Fruit fly (Drosophila melanogaster) whole organism, larva: ENCODE results near the gene MED30.

ENCODE experiments used
- noc ChIP-seq: fragments of 200-800 bp; sonication (Bioruptor generic); optimal IDR thresholded peaks from 3 replicates; lab custom pipeline; 2019; ENCODE audit warnings: missing biosample characterization, mild to moderate bottlenecking, missing genetic modification characterization, moderate library complexity

The MED30 gene

DNA sequence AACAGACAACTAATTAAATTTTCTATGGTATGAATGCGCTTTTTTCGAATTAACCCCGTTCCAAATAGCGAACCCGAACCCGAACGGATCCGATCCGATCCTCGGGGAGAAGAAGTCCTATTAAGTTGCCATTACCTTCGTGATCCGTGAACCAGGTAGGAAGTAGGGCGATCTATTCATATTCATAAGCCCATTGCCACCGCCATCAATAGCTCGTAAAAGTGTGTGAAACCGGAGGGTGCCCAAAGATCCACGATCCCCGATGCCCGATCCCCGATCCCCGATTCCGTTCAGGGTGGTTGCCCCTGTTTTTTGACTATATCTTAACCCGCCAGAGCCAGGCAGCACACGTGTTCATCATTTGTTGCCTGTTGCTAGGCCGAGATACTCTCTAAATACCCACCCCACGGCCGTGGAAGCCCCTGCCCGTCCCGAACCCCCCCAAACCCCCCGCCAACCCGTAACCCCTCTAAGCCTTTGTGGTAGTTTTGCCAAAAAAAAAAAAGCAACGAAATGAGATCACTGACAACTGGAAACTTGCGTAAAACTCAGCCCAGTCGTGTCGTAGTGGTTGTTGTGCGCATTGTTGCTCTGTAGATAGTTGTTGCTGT is 8.4 kb downstream of the MED30 start:
- TF ChIP-seq noc (tag; lab: Kevin White, UChicago) = no peak

DNA sequence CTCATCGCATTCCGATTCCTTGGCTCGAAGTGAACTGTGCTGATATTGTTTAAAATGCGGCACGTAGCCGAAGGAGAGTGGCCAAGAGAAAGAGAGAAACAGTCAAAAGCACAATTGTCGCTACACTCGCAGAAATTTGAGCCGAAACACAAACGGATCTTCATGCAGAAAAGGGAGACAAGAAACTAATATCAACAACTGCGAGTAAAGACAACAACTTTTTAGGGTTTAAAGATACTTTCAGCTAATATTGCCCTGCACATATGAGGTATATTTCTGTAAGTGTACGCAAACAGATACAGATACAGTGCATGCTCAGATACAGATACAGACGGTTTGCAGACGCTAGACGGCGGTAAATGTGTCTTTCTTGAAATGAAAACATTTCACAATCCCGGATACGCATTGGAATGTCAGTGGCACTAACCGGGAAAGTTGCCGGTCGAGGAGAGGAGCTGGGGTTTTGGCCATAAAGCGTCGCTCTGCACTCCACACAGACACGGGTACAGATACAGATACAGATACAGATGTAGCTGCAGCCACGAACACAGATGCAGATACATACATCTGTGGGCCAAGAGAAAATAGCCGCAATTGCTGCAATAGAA is 9.7 kb downstream of the MED30 start:
- peak; percentile 57 for TF ChIP-seq noc (tag; lab: Kevin White, UChicago)

DNA sequence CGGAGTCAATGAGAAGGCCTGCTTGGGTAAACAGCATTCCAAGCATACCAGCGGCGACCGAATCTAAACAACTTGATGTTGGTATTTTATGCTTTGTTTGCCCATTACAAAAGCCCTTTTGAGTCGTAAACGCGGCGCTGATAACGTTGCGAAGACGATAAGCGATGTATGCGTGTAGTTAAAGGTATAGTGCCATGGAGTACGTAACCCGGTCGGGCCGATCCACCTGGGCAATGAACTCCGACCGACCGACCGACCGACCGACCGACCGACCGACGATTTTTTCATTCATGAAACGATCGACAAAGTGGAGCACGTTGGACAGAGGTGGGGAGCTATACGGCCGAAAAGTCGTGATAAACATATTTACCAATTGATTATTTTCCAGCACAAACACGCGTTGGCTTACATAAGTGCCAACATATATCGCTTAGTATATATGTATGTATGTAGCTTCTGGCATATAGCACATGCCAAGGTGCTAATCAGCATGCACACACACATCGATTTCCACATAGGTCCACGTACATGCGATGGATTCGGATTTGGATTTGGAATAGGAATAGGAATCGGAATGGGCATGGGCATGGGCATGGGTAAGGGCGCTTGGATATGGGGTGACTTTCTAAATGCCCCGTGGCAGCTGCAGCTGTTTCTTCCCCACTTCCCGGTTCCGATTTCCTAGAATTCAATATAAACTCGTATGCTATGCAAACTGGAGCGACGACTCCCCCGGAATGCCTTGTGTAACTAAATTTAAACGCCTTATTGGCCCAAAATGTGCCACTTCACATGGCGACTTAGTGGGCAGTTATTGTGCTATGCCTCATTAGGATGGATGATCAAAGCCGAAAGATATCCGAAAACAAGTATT is 10.8 kb downstream of the MED30 start:
- no peak for TF ChIP-seq noc (tag; lab: Kevin White, UChicago)

DNA sequence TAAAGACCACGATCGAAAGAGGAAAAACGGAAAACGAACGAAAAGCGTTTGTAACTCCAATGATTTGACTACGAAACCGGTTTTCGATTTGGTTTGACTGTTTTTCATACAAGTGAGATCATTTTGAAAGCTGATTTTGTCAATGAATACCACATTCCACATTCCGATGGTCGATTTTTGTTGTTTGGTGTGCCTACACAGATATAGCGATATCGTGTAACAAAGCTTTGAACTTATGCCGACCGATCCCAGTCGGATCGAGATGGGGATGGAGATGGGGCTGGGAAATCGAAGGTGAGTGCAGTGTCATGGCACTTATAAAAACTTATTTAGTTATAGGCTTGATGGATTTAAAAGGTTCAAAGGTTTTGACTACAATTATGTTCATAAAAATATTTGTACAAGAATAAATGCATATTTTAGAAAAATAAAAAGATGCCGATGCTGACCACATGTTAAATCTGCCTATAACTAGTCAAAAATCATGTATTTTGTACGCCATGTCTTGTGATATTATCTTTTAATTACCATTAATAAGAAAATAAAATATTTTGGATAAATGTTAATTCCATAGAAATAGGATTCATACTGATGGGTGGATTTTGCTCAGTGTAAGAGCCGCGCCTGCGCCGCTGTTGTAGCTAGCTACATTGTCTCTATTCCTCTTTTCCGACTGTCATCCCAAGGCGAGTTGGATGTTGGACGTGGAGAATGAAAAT is 11.6 kb downstream of the MED30 start:
- no peak for TF ChIP-seq noc (tag; lab: Kevin White, UChicago)

- TF ChIP-seq noc (tag; lab: Kevin White, UChicago) = no peak
These were observed 12.5 kb downstream of the MED30 start for dm6 chr3L:641436-641835.

DNA sequence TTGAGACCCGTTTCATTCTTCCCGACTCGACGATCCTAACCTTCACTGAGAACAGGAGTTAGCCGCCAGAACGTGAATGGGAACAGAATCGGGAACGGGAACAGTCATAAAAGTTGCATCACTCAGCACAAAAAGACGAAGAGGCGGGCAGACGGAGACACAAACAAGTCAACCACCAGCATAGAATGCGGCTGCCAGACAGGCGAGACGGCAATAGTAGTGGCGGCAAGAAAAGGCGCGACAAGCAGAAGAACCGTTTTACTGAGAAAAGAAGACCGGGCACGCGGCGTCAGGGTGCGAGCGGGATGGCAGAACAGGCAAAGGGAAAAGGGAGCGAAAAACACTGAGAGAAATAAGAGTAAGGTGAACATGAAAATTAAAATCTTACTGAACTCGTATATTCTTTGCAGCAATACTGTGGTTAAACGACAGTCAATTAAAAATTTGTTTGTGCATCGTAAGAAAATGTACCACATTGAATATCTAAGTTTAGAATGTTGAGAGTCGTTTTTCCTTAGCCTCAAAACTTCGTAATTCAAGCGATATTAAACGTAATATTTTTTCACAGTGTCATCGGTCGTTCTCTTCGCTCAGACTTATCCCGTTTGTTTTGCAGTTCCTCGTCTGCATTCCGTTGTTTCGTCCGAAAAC is 13.4 kb downstream of the MED30 start:
- TF ChIP-seq noc (tag; lab: Kevin White, UChicago) = peak; percentile 45

DNA sequence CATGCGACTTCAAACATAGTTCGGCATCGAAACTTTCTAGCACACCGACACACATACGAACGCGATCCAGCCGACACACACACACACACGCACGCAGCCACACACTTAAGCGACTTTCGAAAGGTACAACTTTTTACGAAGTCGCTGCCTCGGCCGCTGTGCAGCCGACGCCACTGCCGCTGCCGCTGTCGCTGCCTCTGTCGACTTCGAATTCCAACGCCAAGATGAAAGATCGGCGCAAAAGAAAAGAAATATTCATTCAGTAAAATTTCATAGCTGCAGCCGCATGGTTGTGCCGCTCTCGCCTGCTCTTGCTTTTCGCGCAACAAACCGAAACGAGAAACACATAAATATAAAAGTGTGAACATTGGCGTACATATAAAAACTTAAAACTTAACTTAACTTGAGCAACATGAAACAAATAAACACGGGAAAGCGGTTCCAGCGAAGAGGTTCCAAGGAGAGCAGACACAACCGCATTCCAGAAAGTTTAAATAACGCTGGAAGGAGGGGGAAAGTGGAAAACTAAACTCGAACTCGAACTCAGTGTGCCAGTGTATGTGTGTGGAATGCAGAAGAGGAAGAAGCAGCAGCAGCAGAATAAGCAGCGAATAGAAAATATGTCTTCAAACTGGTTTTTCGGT is 14.3 kb downstream of the MED30 start:
- TF ChIP-seq noc (tag; lab: Kevin White, UChicago) = no peak

DNA sequence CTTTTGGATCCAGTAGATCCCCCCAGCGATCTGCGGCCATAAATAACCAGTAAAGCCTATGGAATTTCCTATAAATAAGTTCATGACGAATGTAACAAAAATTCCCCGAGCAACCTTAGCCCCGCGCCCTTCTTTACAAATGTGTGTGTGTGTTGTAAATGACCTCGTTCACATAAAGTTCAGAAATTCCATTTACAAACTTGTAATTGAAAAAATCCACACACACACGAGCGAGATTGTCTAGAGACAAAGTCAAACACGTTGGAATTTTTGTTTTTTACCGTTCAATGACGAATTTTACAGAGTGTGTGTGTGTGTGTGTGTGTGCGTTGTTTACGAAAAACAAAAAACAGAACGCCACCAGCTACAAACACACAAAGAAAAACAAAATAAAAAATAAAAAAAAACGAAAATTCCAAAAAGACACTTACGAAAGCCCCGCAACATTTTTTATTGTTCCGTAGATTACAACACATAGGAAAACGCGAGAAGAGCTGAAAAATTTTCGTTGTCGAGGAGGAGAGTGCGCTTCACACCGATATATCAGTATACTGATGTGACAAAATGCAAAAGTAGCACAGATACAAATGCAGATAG is 15.0 kb downstream of the MED30 start:
- TF ChIP-seq noc (tag; lab: Kevin White, UChicago) = no peak

dm6 chr3L:638031-638414 is 15.9 kb downstream of the MED30 start:
- no peak for TF ChIP-seq noc (tag; lab: Kevin White, UChicago)

DNA sequence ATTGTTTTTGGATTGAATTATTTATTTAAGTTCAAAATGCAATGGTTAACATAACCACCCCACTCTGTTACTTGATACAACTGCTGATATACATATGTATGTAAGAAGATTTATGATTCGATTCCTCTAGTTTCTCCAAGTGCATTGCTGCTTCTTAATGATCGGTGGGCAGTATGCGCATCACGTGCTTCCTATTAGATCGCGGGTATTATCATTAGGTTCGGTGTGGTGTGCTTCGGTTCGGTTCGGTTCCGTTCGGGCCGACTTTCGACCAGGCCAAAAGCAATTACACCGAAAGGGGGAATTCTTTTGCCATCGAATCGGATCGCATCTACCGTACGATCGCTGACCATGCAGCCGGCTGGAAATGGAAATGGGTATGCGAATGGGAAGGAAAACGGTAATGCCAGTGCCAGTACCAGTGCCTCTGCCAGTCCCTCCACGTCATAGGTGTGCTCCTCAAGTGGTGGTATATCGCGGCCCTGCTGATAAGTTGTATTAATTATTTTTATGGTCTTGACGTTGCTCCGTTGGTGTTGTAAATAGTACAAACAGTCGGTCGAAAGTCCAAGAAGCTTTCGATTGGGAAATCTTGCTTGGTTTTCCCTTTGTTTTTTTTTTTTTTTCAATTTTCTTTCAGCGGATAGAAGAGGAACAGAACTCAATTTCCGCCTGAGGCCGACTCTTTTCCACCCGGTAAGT is 16.4 kb downstream of the MED30 start:
- TF ChIP-seq noc (tag; lab: Kevin White, UChicago) = no peak

dm6 chr3L:636434-636833 is 17.5 kb downstream of the MED30 start:
- TF ChIP-seq noc (tag; lab: Kevin White, UChicago) = no peak

DNA sequence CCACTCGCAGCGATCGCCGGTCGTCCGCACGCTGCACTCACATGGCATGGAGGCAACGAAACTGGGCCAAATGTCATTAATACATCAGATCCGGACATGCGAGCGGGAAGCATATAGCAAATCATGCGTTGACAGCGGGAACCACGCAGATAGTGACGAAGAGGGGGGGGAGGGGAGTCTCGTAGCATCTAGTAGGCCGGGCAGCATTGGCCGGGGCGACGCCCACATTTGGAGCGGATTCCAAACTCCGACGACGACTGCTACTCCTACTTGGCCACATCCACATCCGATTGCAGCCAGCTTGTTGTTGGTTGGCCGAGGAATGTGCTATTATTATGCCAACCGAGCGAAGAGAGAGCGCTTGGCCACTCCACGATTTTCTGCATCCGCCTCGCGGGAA is 18.4 kb downstream of the MED30 start:
- TF ChIP-seq noc (tag; lab: Kevin White, UChicago) = no peak

DNA sequence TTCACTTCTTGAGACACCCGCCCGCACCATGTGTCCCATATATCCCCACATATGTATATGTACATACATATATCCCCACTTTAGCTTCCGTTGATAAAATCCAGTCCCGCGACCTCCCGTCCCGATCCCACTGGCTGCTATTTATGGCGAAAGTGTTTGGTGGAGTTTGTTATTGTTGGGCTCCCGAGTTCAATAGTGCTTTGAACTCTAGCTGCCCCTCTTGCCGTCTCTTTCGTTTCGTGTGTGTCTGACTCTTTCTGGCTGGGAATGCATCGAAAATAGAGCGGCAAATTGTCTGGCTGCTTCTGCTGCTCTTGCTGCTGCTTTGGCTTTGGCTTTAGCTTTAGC is 18.9 kb downstream of the MED30 start:
- no peak for TF ChIP-seq noc (tag; lab: Kevin White, UChicago)
